Worm (Caenorhabditis elegans): ENCODE measurements around the gene algn-7.

DNA sequence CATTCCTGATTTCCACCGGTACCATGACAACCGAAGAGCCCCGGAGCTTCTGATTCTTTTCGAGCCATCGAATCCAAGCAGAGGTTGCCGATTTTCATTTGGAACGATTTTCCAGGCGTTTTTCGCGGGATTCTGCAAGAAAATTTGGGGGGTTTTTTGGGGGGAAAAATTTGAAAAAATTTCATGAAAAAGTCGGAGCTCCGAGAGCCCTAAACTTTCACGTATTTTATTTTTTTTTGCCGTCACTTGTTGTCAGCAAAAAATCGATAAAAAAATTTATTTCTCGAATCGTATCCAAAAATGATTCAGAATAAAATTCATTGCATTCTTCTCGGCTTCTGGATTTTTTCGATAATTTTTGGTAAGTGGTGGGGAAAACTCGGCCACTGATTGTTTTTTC lies 51.2 kb downstream of the algn-7 start, which contains the start of gene Y116F11B.13:
- no peak for TF ChIP-seq zim-3 (tag; optimal IDR thresholded peaks at IDR 0.05)
- no peak for TF ChIP-seq snpc-3.4 (tag; optimal IDR thresholded peaks at IDR 0.05)
- no peak for TF ChIP-seq lin-35 (GFP tag; optimal IDR thresholded peaks at IDR 0.05)
- no peak for TF ChIP-seq madf-3 (GFP tag; IDR thresholded peaks at IDR 0.05)
- no peak for TF ChIP-seq unc-130 (GFP tag; optimal IDR thresholded peaks at IDR 0.05)
